Fruit fly (Drosophila melanogaster): ENCODE measurements around the gene CG10555.

Gene CG10555

dm6 chrX:8408971-8409455 is 10.3 kb downstream of the CG10555 start, which contains the start of gene Trf2 (continued):
- TF ChIP-seq CG8359 (GFP tag; optimal IDR thresholded peaks at IDR 0.05; ENCODE audit: borderline replicate concordance) (peak; percentile 2), CG3407 (GFP tag; optimal IDR thresholded peaks at IDR 0.05) (no peak), emc (GFP tag; optimal IDR thresholded peaks at IDR 0.05) (no peak), Bteb2 (GFP tag; optimal IDR thresholded peaks at IDR 0.05) (no peak), CG13624 (GFP tag; optimal IDR thresholded peaks at IDR 0.05) (peak; percentile 48), CG14667 (GFP tag; IDR thresholded peaks at IDR 0.05) (no peak), CoRest (tag; optimal IDR thresholded peaks at IDR 0.05) (no peak), amos (GFP tag; IDR thresholded peaks at IDR 0.05; ENCODE audit: partially characterized antibody) (peak; percentile 54; the same call in 1 of the 2 replicates), MBD-R2 (GFP tag; IDR thresholded peaks at IDR 0.05) (0 out of 2 replicates have a peak, but pooled peaks have one; percentile 15), ind (GFP tag; optimal IDR thresholded peaks at IDR 0.05) (no peak)

dm6 chrX:8409793-8410192 is 11.1 kb downstream of the CG10555 start:
- peak; percentile 27 for TF ChIP-seq run (tag; optimal IDR thresholded peaks at IDR 0.05)
- no peak for TF ChIP-seq usp (GFP tag; optimal IDR thresholded peaks at IDR 0.05)
- TF ChIP-seq Meics (GFP tag; optimal IDR thresholded peaks at IDR 0.05), result peak; percentile 57
- no peak for TF ChIP-seq CG14441 (GFP tag; IDR thresholded peaks at IDR 0.05)
- TF ChIP-seq CG6175 (GFP tag; IDR thresholded peaks at IDR 0.05), result peak; percentile 98
- no peak for TF ChIP-seq CG10565 (GFP tag; optimal IDR thresholded peaks at IDR 0.05)
- peak; percentile 61 for TF ChIP-seq sqz (GFP tag; optimal IDR thresholded peaks at IDR 0.05)
- no peak for TF ChIP-seq CG10654 (GFP tag; optimal IDR thresholded peaks at IDR 0.05)
- no peak for TF ChIP-seq mld (GFP tag; IDR thresholded peaks at IDR 0.05; ENCODE audit: partially characterized antibody)
- TF ChIP-seq B-H2 (GFP tag; optimal IDR thresholded peaks at IDR 0.05), result peak; percentile 98
- TF ChIP-seq jigr1 (GFP tag; IDR thresholded peaks at IDR 0.05), result no peak
- peak; percentile 86 for TF ChIP-seq CG13296 (GFP tag; optimal IDR thresholded peaks at IDR 0.05)
- TF ChIP-seq CG8478 (optimal IDR thresholded peaks at IDR 0.05), result peak; percentile 84
- no peak for TF ChIP-seq repo (GFP tag; optimal IDR thresholded peaks at IDR 0.05)
- peak; percentile 91 for TF ChIP-seq onecut (GFP tag; IDR thresholded peaks at IDR 0.05)
- TF ChIP-seq CG7372 (GFP tag; IDR thresholded peaks at IDR 0.05), result peak; percentile 70; the same call in 1 of the 2 replicates
- no peak for TF ChIP-seq CG15073 (GFP tag; optimal IDR thresholded peaks at IDR 0.05)
- TF ChIP-seq en (GFP tag; optimal IDR thresholded peaks at IDR 0.05), result no peak
- no peak for TF ChIP-seq chif (GFP tag; optimal IDR thresholded peaks at IDR 0.05)
- TF ChIP-seq Side (GFP tag; optimal IDR thresholded peaks at IDR 0.05), result peak; percentile 37
- no peak for TF ChIP-seq CG10462 (GFP tag; optimal IDR thresholded peaks at IDR 0.05)
- peak; percentile 47 for TF ChIP-seq E2f2 (GFP tag; IDR thresholded peaks at IDR 0.05)
- peak; percentile 83 for TF ChIP-seq CG3281 (GFP tag; optimal IDR thresholded peaks at IDR 0.05)
- TF ChIP-seq Ada2b (GFP tag; IDR thresholded peaks at IDR 0.05), result peak; percentile 22
- peak; percentile 50 for TF ChIP-seq lab (GFP tag; optimal IDR thresholded peaks at IDR 0.05)
- peak; percentile 39; the same call in 1 of the 2 replicates for TF ChIP-seq Bgb (GFP tag; IDR thresholded peaks at IDR 0.05; ENCODE audit: partially characterized antibody)
- TF ChIP-seq Sox102F (GFP tag; optimal IDR thresholded peaks at IDR 0.05), result no peak
- TF ChIP-seq CG15514 (GFP tag; optimal IDR thresholded peaks at IDR 0.05), result peak; percentile 72
- peak; percentile 67; the same call in 1 of the 2 replicates for TF ChIP-seq seq (GFP tag; IDR thresholded peaks at IDR 0.05)
- TF ChIP-seq CG15601 (tag; optimal IDR thresholded peaks at IDR 0.05), result peak; percentile 26
- peak; percentile 4 for TF ChIP-seq lilli (GFP tag; optimal IDR thresholded peaks at IDR 0.05)
- TF ChIP-seq Tbp (GFP tag; optimal IDR thresholded peaks at IDR 0.05), result no peak
- TF ChIP-seq al (GFP tag; IDR thresholded peaks at IDR 0.05), result peak; percentile 53
- peak; percentile 61 for TF ChIP-seq wek (GFP tag; optimal IDR thresholded peaks at IDR 0.05)
- no peak for TF ChIP-seq CG18262 (tag; optimal IDR thresholded peaks at IDR 0.05)
- TF ChIP-seq Nf-YC (tag; optimal IDR thresholded peaks at IDR 0.05), result peak; percentile 59
- peak; percentile 66 for TF ChIP-seq sens (GFP tag)
- peak; percentile 56; the same call in 1 of the 3 replicates for TF ChIP-seq sr (GFP tag; IDR thresholded peaks at IDR 0.05)
- TF ChIP-seq CG10431 (GFP tag; optimal IDR thresholded peaks at IDR 0.05), result peak; percentile 63
- TF ChIP-seq C15 (GFP tag; IDR thresholded peaks at IDR 0.05), result peak; percentile 92; the same call in 2 of the 3 replicates
- no peak for TF ChIP-seq CG5245 (GFP tag; optimal IDR thresholded peaks at IDR 0.05)
